Worm (Caenorhabditis elegans) whole organism, L4/young adult: ENCODE measurements around the gene klc-2.

Source experiments
- W03F9.2 ChIP-seq: fragments of 150-350 bp; optimal IDR thresholded peaks from 2 replicates; lab custom pipeline; 2014; ENCODE audit warnings: missing biosample characterization, missing genetic modification characterization
- him-1 ChIP-seq: sonication (generic microtip); optimal IDR thresholded peaks from 2 replicates; lab custom pipeline; 2016; ENCODE audit warnings: missing genotype, missing genetic modification reagents, missing genetic modification characterization, missing compliant biosample characterization

DNA sequence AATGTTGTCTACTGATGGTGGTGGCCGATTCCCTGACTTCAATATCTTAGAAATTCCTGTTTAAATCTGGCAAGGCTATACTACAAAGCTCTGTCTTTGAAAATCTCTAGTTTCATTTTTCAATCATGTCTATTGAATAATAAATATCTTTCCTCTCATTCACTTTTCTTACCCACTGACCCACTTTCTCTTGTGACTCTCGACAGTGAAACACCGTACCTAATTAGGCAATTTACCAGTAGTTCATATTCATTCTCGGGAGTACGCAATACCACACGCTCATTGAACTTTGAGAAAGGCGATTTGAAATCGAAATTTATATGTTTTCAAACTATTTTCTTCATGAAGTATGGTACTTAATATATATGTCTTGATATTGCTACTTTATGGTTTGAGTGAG, 3.6 kb upstream of the klc-2 start, which contains the start of gene CD4.11:
- TF ChIP-seq him-1 (tag; lab: Kevin White, UChicago) (no peak), W03F9.2 (tag; lab: Kevin White, UChicago) (no peak)
